Fruit fly (Drosophila melanogaster): Measurements from ENCODE around the gene CG14110.
A peak's percentile ranks its signal among the peaks of the same experiment; 100 is the strongest.

- TF ChIP-seq Ets21C (GFP tag; optimal IDR thresholded peaks at IDR 0.05), result peak; percentile 14
- peak; percentile 39 for TF ChIP-seq CG6808 (GFP tag; optimal IDR thresholded peaks at IDR 0.05)
- peak; percentile 35 for TF ChIP-seq Sox14 (GFP tag; optimal IDR thresholded peaks at IDR 0.05)
- TF ChIP-seq Blimp-1 (GFP tag; optimal IDR thresholded peaks at IDR 0.05), result peak; percentile 94
- peak; percentile 50 for TF ChIP-seq lz (GFP tag; optimal IDR thresholded peaks at IDR 0.05)
- TF ChIP-seq CG8319 (GFP tag; optimal IDR thresholded peaks at IDR 0.05), result no peak
- peak; percentile 7 for TF ChIP-seq Sox15 (GFP tag; optimal IDR thresholded peaks at IDR 0.05)
Observed at dm6 chr3L:13409809-13410521, 25.4 kb downstream of the CG14110 start.
